Fruit fly (Drosophila melanogaster): ENCODE measurements around the gene Svil.

Gene Svil

DNA sequence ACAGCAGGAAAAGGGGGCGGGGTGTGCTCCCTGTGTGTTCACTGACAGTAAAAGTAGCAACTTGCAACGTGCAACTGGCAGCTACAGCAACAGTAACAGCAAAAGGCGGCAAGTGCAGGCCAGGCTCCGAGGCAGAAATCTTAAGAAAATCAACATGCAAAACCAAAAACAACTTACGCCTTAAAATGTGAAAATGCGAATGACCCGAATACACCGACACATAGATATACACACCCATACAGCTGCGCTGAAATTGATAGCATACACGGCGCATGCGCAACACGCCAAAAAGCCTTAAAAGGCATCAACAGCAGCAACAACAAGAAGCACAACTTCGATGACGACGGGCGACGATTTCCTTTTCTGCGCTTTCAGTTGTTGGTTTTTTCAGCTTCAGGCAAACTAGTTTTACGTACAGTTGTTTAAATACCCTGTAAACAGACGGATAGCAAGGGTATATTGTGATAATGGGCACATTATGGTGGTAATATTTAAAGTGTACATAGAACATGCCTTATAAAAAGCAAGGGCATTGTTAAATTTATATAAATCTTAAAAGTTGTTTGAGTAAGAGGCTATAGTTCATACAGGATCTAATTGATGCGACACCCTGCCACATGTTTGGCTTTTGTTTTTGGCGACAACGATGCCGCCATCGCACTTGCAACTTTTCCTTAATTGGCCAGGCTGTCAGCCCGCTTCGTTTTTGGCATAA lies 95.0 kb downstream of the Svil start:
- TF ChIP-seq CG12605 (GFP tag; IDR thresholded peaks at IDR 0.05) (peak; percentile 92), CG8159 (tag; optimal IDR thresholded peaks at IDR 0.05) (peak; percentile 84), Pif1B (GFP tag; optimal IDR thresholded peaks at IDR 0.05) (peak; percentile 95), CG17806 (tag; optimal IDR thresholded peaks at IDR 0.05) (peak; percentile 82), CG9948 (tag; optimal IDR thresholded peaks at IDR 0.05) (peak; percentile 63), CG34367 (tag; optimal IDR thresholded peaks at IDR 0.05) (peak; percentile 44), D1 (tag; optimal IDR thresholded peaks at IDR 0.05) (peak; percentile 28), gl (tag; optimal IDR thresholded peaks at IDR 0.05) (peak; percentile 62), CG14655 (GFP tag; optimal IDR thresholded peaks at IDR 0.05) (peak; percentile 93), Snoo (tag; optimal IDR thresholded peaks at IDR 0.05) (peak; percentile 40), fd96Ca (GFP tag; IDR thresholded peaks at IDR 0.05) (peak; percentile 95), CG32121 (GFP tag; IDR thresholded peaks at IDR 0.05) (peak; percentile 96), CG10348 (GFP tag; IDR thresholded peaks at IDR 0.05) (peak; percentile 87), rn (GFP tag; IDR thresholded peaks at IDR 0.05) (peak; percentile 70), EcR (GFP tag; optimal IDR thresholded peaks at IDR 0.05) (peak; percentile 94), Ets98B (GFP tag; IDR thresholded peaks at IDR 0.05) (peak; percentile 98), CG4496 (GFP tag; IDR thresholded peaks at IDR 0.05) (peak; percentile 96), CG13204 (GFP tag; optimal IDR thresholded peaks at IDR 0.05) (peak; percentile 15), CG8301 (tag; optimal IDR thresholded peaks at IDR 0.05) (peak; percentile 93), CG15710 (tag; optimal IDR thresholded peaks at IDR 0.05) (peak; percentile 75), Pif1A (GFP tag; optimal IDR thresholded peaks at IDR 0.05) (peak; percentile 95)

DNA sequence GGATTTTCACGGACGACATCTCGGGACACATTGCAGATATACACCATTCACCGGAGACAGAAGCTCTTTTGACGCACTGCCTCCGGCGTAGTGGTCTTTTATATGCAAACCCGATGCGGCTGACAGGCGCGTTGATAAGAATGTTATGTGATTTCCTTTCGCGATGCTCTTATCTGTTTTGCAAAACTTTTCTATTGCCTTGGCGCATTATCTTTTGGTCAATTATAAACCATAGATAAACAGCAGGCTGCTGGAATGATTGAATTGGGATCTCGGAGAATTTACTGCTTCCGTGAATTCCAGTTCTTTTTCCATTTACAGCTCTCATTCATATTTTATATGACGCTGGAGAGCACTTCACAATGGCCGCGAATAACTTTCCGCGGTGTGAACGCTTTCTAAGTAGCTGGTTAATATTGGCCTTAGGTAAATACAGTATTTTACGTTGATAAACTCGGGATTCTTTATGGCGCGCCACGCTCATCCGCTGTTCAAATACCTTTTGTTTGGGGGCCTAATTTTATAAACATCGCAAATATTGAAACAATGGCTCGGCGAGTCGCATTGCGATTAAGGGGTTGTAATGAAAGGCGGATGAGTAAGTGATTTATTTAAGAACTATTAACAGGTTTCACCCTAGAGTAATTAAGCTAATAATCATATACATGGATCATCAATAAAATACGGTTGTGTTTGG lies 98.3 kb downstream of the Svil start, which contains the start of gene CG16762:
Gene CG16762, minus strand, starts transcription at position 51 of the 697 bp plus-strand sequence.
- TF ChIP-seq Pif1B (GFP tag; optimal IDR thresholded peaks at IDR 0.05): no peak
- TF ChIP-seq CG32121 (GFP tag; IDR thresholded peaks at IDR 0.05): no peak

DNA sequence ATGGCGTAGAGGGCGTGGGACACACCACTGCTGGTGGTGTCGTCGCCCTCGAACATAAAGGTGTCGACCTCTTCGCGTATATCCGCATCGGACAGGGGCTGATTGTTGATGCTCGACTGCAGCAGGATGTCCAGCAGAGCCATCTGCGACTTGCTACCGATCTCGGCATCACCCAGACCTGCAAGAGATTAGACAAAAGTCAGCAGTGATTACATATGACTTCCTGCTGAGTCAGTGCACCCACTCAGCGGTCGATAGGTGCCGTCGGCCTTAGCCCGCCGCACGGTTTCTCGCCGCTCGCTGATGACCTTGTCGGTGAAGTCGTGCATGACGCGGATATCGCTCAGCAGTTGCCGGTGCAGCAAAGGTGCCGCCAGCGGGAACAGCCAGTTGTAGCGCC lies 99.5 kb downstream of the Svil start:
- TF ChIP-seq Pif1B (GFP tag; optimal IDR thresholded peaks at IDR 0.05) (no peak), CG8301 (tag; optimal IDR thresholded peaks at IDR 0.05) (no peak), CG10348 (GFP tag; IDR thresholded peaks at IDR 0.05) (no peak), fd96Ca (GFP tag; IDR thresholded peaks at IDR 0.05) (no peak)

DNA sequence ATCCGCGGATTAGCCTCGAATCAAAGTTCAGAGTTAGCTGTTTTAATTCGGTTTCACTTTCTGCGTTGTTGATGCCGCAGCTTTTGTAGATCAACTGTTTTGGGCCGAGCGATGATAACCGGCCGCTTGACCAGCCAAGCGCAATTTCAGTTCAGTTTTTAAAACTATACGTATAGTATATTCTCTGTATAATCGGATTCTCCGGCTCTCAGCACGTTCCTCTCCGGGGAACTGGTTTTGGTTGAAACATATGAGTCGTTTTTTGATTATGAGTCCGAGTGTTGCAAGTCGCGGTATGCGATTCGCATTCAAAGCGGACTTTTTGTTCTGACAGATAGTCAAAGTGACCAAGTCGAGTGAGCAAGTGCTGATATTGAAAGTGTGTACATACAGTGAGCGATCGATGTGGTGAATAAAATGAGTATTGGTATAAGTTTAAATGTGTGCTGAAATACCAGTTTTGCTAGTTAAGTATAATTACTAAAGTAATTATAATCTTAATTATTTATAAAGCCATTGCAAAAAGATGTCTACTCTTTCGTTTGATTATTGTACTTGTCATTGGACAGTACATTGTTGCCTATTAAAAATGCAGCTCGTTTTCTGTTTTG lies 101.0 kb downstream of the Svil start, which contains the start of gene Cyp4d20:
Gene Cyp4d20, minus strand, starts transcription at position 100 of the 611 bp plus-strand sequence.
- TF ChIP-seq CG8301 (tag; optimal IDR thresholded peaks at IDR 0.05): no peak
- peak; percentile 77 for TF ChIP-seq Ets98B (GFP tag; IDR thresholded peaks at IDR 0.05)
- TF ChIP-seq CG32121 (GFP tag; IDR thresholded peaks at IDR 0.05): peak; percentile 45; the same call in 1 of the 2 replicates
- no peak for TF ChIP-seq CG9948 (tag; optimal IDR thresholded peaks at IDR 0.05)
- peak; percentile 62; the same call in 2 of the 3 replicates for TF ChIP-seq CG4496 (GFP tag; IDR thresholded peaks at IDR 0.05)
- TF ChIP-seq CG34367 (tag; optimal IDR thresholded peaks at IDR 0.05): no peak
- no peak for TF ChIP-seq fd96Ca (GFP tag; IDR thresholded peaks at IDR 0.05)
- TF ChIP-seq CG17806 (tag; optimal IDR thresholded peaks at IDR 0.05): peak; percentile 39
- peak; percentile 3 for TF ChIP-seq EcR (GFP tag; optimal IDR thresholded peaks at IDR 0.05)
- TF ChIP-seq gl (tag; optimal IDR thresholded peaks at IDR 0.05): no peak
- TF ChIP-seq Pif1A (GFP tag; optimal IDR thresholded peaks at IDR 0.05): no peak
- peak; percentile 22 for TF ChIP-seq CG15710 (tag; optimal IDR thresholded peaks at IDR 0.05)
- peak; percentile 51; the same call in 1 of the 2 replicates for TF ChIP-seq CG12605 (GFP tag; IDR thresholded peaks at IDR 0.05)
- no peak for TF ChIP-seq Pif1B (GFP tag; optimal IDR thresholded peaks at IDR 0.05)
- no peak for TF ChIP-seq D1 (tag; optimal IDR thresholded peaks at IDR 0.05)
- TF ChIP-seq rn (GFP tag; IDR thresholded peaks at IDR 0.05): no peak
- TF ChIP-seq CG14655 (GFP tag; optimal IDR thresholded peaks at IDR 0.05): peak; percentile 1
- peak; percentile 60 for TF ChIP-seq CG8159 (tag; optimal IDR thresholded peaks at IDR 0.05)
- TF ChIP-seq CG10348 (GFP tag; IDR thresholded peaks at IDR 0.05): no peak
- no peak for TF ChIP-seq Snoo (tag; optimal IDR thresholded peaks at IDR 0.05)

DNA sequence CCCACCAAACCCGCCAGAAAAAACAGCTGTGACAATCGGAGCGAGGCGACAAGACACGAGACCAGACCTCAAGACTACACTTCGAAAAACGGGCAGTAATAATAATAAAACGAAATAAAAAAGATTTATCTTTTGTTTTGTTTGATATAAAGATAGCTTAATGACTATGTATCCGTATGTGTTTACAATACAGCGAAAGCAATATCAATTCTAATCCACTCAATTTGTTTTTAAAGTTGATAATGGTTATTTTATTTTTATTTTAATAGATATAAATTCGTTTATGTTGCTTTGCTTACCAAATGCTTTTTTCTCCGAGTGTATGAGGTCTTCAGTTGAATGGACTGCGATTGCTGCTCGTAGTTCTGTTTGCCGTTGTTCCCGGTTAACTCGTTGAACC lies 101.8 kb downstream of the Svil start:
- TF ChIP-seq CG9948 (tag; optimal IDR thresholded peaks at IDR 0.05) (peak; percentile 88), CG15710 (tag; optimal IDR thresholded peaks at IDR 0.05) (peak; percentile 94), CG13204 (GFP tag; optimal IDR thresholded peaks at IDR 0.05) (peak; percentile 74), Snoo (tag; optimal IDR thresholded peaks at IDR 0.05) (peak; percentile 75), CG34367 (tag; optimal IDR thresholded peaks at IDR 0.05) (peak; percentile 84), EcR (GFP tag; optimal IDR thresholded peaks at IDR 0.05) (peak; percentile 100), gl (tag; optimal IDR thresholded peaks at IDR 0.05) (peak; percentile 84), Pif1A (GFP tag; optimal IDR thresholded peaks at IDR 0.05) (peak; percentile 84), Pif1B (GFP tag; optimal IDR thresholded peaks at IDR 0.05) (peak; percentile 71), CG10348 (GFP tag; IDR thresholded peaks at IDR 0.05) (no peak), CG17806 (tag; optimal IDR thresholded peaks at IDR 0.05) (peak; percentile 95), D1 (tag; optimal IDR thresholded peaks at IDR 0.05) (peak; percentile 88), CG12605 (GFP tag; IDR thresholded peaks at IDR 0.05) (peak; percentile 67), fd96Ca (GFP tag; IDR thresholded peaks at IDR 0.05) (no peak), CG8159 (tag; optimal IDR thresholded peaks at IDR 0.05) (peak; percentile 97), Ets98B (GFP tag; IDR thresholded peaks at IDR 0.05) (peak; percentile 29), CG8301 (tag; optimal IDR thresholded peaks at IDR 0.05) (peak; percentile 81), CG4496 (GFP tag; IDR thresholded peaks at IDR 0.05) (peak; percentile 74; the same call in 2 of the 3 replicates), CG14655 (GFP tag; optimal IDR thresholded peaks at IDR 0.05) (peak; percentile 89), CG32121 (GFP tag; IDR thresholded peaks at IDR 0.05) (peak; percentile 53; the same call in 1 of the 2 replicates), rn (GFP tag; IDR thresholded peaks at IDR 0.05) (peak; percentile 20; the same call in 1 of the 2 replicates)
